Worm (Caenorhabditis elegans): ENCODE measurements around the gene nhx-9.

The nhx-9 gene

DNA sequence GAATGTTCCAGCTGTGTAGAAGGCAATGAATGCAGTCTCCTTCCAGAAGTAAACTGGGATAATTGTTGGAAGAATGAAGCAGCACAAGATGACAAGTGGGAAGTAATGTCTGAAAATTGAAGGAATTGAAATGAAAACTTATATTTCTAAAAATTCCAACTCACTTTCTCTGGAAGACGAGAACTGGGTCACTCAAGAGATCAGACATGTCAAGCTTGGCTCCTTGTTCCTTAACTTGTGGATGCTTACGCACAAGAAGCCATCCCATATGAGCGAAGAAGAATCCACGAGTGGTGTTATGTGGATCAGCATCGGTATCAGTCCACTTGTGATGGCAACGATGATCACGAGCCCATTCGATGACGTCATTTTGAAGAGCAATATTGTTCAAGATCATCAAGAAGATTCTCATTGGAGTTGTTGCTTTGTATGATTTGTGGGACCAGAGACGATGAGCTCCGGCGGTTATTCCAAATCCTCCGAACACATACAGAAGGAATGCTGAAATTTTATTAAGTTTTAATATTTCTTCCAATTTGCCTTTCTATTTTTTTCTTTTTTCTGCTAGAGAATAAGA is 16.3 kb upstream of the nhx-9 start:
- no peak for TF ChIP-seq sox-4 (tag; optimal IDR thresholded peaks at IDR 0.05)
- TF ChIP-seq hlh-30 (tag; optimal IDR thresholded peaks at IDR 0.05; ENCODE audit: insufficient read depth) = no peak
- TF ChIP-seq ceh-22 (tag; optimal IDR thresholded peaks at IDR 0.05) = no peak
- no peak for TF ChIP-seq ceh-2 (tag; optimal IDR thresholded peaks at IDR 0.05)
- no peak for TF ChIP-seq C38D4.7 (GFP tag; optimal IDR thresholded peaks at IDR 0.05)
- TF ChIP-seq pat-9 (tag; optimal IDR thresholded peaks at IDR 0.05) = no peak
- TF ChIP-seq elt-4 (tag; optimal IDR thresholded peaks at IDR 0.05) = no peak
- no peak for TF ChIP-seq pqm-1 (tag; optimal IDR thresholded peaks at IDR 0.05)
- TF ChIP-seq elt-2 (tag; optimal IDR thresholded peaks at IDR 0.05) = no peak
- no peak for TF ChIP-seq ceh-31 (tag; optimal IDR thresholded peaks at IDR 0.05)
- no peak for TF ChIP-seq Y22D7AL.16 (tag; optimal IDR thresholded peaks at IDR 0.05)
- TF ChIP-seq nhr-232 (tag; optimal IDR thresholded peaks at IDR 0.05) = no peak
- no peak for TF ChIP-seq pros-1 (tag; optimal IDR thresholded peaks at IDR 0.05)
- TF ChIP-seq odd-2 (tag; optimal IDR thresholded peaks at IDR 0.05) = no peak
- no peak for TF ChIP-seq sdc-2 (tag; optimal IDR thresholded peaks at IDR 0.05)
- no peak for TF ChIP-seq tbx-7 (tag; optimal IDR thresholded peaks at IDR 0.05)

DNA sequence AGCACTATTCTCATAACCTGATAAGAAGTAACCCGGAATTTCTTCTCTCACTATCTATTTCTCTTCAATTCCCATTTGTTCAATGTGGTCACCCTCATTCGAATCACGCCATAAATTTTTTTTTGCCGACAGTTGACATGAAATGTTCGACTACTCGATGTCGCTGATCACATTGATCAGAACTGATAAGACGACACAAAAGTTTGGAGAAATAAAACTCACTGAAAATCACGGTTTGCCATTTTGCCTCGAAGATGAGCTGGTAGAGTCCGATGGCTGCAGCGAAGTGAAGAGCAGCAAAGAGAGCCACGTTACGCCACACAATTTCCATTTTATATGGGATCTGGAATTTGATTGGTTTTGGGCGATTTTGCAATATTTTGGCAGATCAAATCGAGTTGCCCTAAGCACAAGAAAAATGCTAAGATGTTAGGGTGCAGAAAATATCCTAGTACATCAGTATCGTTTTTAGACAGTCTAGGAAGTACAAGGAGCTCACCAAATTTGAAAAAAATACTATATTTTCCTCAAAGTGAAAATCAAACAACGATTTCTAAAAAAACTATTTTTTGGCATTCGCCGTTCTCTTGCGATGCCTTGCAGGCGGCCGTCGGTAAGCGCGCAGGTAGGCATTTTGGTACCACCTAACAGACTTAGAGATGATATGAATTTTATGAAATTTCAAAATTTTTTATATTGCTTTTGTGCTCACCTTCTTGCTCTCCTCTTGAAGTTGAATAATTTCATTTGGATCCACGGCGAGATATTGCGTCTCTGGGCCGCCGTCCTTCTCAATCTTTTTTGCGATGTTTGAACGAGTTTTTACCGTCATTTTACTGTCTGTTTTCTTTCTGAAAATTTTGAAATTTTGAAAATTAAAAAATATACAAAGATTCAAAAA is 15.6 kb upstream of the nhx-9 start, which contains the start of gene fat-6:
Gene fat-6, minus strand, starts transcription at position 851 of the 901 bp plus-strand sequence.
- TF ChIP-seq syd-9 (tag; optimal IDR thresholded peaks at IDR 0.05) = no peak
- TF ChIP-seq ceh-19 (GFP tag; optimal IDR thresholded peaks at IDR 0.05) = no peak
- TF ChIP-seq elt-2 (tag; optimal IDR thresholded peaks at IDR 0.05) = peak; percentile 31
- no peak for TF ChIP-seq ceh-48 (tag; optimal IDR thresholded peaks at IDR 0.05)
- TF ChIP-seq ets-4 (tag; optimal IDR thresholded peaks at IDR 0.05) = no peak
- no peak for TF ChIP-seq pros-1 (tag; optimal IDR thresholded peaks at IDR 0.05)

DNA sequence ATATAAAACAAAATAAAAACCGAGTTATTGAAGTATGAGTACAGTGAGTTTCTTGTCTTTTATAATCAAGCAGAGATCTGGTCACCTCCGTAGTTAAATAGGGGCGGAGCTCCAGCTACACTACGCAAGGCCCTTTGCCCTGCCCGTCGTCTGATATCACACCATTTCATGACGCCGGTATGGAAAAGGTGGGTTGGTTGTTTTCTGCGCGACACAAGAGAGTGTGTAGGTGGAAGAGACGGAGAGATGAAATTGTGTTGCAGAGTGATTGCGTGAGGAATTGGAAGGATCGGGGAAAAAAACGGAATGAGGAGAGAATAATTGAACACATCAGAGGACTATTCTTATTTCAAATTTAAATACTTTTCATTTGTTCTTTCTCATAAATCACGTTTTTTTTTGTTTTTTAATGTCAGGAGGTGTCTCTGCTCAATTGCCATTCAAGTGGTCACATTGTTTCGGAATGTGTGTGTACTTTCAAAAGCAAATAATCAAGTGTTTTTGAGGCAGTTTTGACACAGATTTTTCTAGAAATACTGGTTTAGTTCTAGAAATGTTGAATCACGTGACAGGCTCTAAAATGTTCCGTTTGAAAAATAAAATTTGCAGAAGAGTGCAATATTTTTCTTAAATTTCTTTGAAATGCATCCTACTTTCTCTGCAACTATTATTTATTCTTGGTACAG is 14.8 kb upstream of the nhx-9 start, which contains the start of gene ZK822.9:
Gene ZK822.9, plus strand, starts transcription at position 180 of the 686 bp plus-strand sequence.
- TF ChIP-seq hlh-30 (tag; optimal IDR thresholded peaks at IDR 0.05; ENCODE audit: insufficient read depth) (peak; percentile 35), fkh-6 (tag; optimal IDR thresholded peaks at IDR 0.05) (no peak)

DNA sequence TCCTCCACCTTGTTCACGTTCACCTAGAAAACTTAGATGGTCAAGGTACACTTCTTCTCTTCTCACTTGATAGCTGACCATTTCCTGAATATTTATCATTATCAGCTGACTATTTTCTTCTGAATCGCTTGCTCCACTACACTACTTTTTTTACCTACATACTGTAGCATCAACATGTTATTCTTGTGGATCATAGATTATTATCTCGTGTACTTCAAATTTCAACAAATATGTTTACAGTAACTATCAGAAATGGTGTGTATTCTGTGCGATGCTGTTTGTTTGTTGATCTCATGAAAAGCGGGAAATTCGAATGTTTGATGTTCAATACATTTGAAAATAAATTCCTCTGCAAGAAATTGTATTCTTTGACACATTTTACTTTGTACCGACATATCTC is 13.8 kb upstream of the nhx-9 start, which contains the start of gene ZK822.10:
Gene ZK822.10, plus strand, starts transcription at position 231 of the 400 bp plus-strand sequence.
- TF ChIP-seq hlh-15 (tag; optimal IDR thresholded peaks at IDR 0.05) (no peak), odd-2 (tag; optimal IDR thresholded peaks at IDR 0.05) (no peak), pros-1 (tag; optimal IDR thresholded peaks at IDR 0.05) (no peak), gmeb-2 (tag; optimal IDR thresholded peaks at IDR 0.05) (no peak), madf-2 (tag; optimal IDR thresholded peaks at IDR 0.05) (no peak), ceh-30 (tag; optimal IDR thresholded peaks at IDR 0.05) (no peak), K09A11.1 (tag; optimal IDR thresholded peaks at IDR 0.05; ENCODE audit: insufficient read depth) (no peak), C38D4.7 (GFP tag; optimal IDR thresholded peaks at IDR 0.05) (no peak), eyg-1 (tag; optimal IDR thresholded peaks at IDR 0.05) (no peak), ceh-34 (tag; optimal IDR thresholded peaks at IDR 0.05) (no peak), sox-4 (tag; optimal IDR thresholded peaks at IDR 0.05) (no peak), C08G9.2 (tag; optimal IDR thresholded peaks at IDR 0.05) (no peak), F13H6.1 (tag; optimal IDR thresholded peaks at IDR 0.05) (no peak), dmd-4 (tag; optimal IDR thresholded peaks at IDR 0.05; ENCODE audit: borderline replicate concordance) (no peak)
